Worm (Caenorhabditis elegans): ENCODE measurements around the gene C55A6.4.

DNA sequence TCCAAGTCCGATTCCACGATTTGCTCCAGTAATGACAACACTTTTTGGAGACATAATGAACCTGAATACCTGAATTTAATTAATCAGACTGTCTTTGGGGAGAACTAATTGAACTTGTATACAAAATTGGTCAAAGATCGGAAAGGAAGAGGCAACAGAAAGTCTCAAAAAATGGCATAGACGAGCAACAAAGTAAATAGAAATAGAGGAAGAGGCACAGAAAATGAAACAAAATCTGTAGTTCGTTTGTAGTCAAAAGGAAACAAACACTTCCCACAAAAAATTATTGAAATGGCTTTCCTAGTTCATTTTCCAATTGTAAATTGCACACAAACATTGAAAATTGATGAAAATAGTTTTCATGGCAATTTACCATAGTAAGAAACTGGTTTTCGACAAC is 3.0 kb downstream of the C55A6.4 start, which contains the start of gene C55A6.6:
- no peak for TF ChIP-seq lsy-12 (tag; optimal IDR thresholded peaks at IDR 0.05)
- TF ChIP-seq nhr-23 (tag; optimal IDR thresholded peaks at IDR 0.05): no peak
- no peak for TF ChIP-seq eor-1 (tag; optimal IDR thresholded peaks at IDR 0.05)
